Worm (Caenorhabditis elegans) whole organism, L4 larva: ENCODE results near the gene odr-7.

Experiments used
- F26F4.8 ChIP-seq: fragments of 200-800 bp; sonication (Bioruptor generic); conservative IDR thresholded peaks from 2 replicates; pipeline ENCODE4 v1.3.6; 2022; ENCODE audit warnings: missing genetic modification characterization, missing compliant biosample characterization
- F44E2.7 ChIP-seq: fragments of 200-800 bp; sonication (Bioruptor generic); IDR thresholded peaks from 2 replicates; pipeline ENCODE4 v2.1.2; 2022; ENCODE audit warnings: missing genetic modification characterization, missing compliant biosample characterization
- R02D3.7 ChIP-seq: fragments of 150-350 bp; sonication (generic microtip); optimal IDR thresholded peaks from 3 replicates; lab custom pipeline; 2014; ENCODE audit warnings: missing biosample characterization, missing genetic modification characterization
- T20F7.1 ChIP-seq: fragments of 200-800 bp; sonication (Bioruptor generic); optimal IDR thresholded peaks from 2 replicates; lab custom pipeline; 2018; ENCODE audit warnings: mild to moderate bottlenecking, missing genetic modification characterization, missing compliant biosample characterization
- T26A8.4 ChIP-seq: fragments of 200-800 bp; sonication (Bioruptor generic); IDR thresholded peaks from 2 replicates; pipeline ENCODE4 v1.3.6; 2022; ENCODE audit warnings: missing genetic modification characterization, missing compliant biosample characterization
- Y105C5A.15 ChIP-seq: fragments of 200-800 bp; sonication (Bioruptor generic); IDR thresholded peaks from 2 replicates; pipeline ENCODE4 v1.3.6; 2022; ENCODE audit warnings: missing genetic modification characterization, missing compliant biosample characterization
- ZK546.5 ChIP-seq, 2 experiments: sonication (generic microtip); optimal IDR thresholded peaks; 2 replicates each; lab custom pipeline; 2017; ENCODE audit warnings: missing biosample characterization in 2 of 2, missing genetic modification characterization in 2 of 2
- aly-2 ChIP-seq: sonication (generic microtip); optimal IDR thresholded peaks from 2 replicates; lab custom pipeline; 2018; ENCODE audit warnings: missing biosample characterization, missing genetic modification characterization
- ama-1 ChIP-seq: fragments of 150-350 bp; optimal IDR thresholded peaks from 2 replicates; lab custom pipeline; 2014; ENCODE audit warnings: inconsistent platforms, mixed read lengths
- arid-1 ChIP-seq: fragments of 200-800 bp; sonication (Bioruptor generic); conservative IDR thresholded peaks from 2 replicates; pipeline ENCODE4 v1.3.6; 2022; ENCODE audit warnings: missing genetic modification reagents, missing genetic modification characterization, missing compliant biosample characterization
- ceh-62 ChIP-seq: sonication (generic microtip); optimal IDR thresholded peaks from 2 replicates; lab custom pipeline; 2017; ENCODE audit warnings: missing biosample characterization, missing genetic modification characterization
- ceh-82 ChIP-seq: sonication (generic microtip); optimal IDR thresholded peaks from 2 replicates; lab custom pipeline; 2017; ENCODE audit warnings: missing biosample characterization, missing genetic modification characterization
- cey-2 ChIP-seq: sonication (generic microtip); optimal IDR thresholded peaks from 3 replicates; lab custom pipeline; 2017; ENCODE audit warnings: missing genetic modification characterization, mild to moderate bottlenecking, missing compliant biosample characterization, antibody characterized with exemption, borderline replicate concordance; ENCODE audit not compliant: insufficient read depth
- ctbp-1 ChIP-seq: fragments of 200-800 bp; sonication (Bioruptor generic); IDR thresholded peaks from 2 replicates; pipeline ENCODE4 v1.3.6; 2022; ENCODE audit warnings: missing genetic modification reagents, missing genetic modification characterization, missing compliant biosample characterization
- daf-12 ChIP-seq: fragments of 150-350 bp; optimal IDR thresholded peaks from 2 replicates; lab custom pipeline; 2014; ENCODE audit warnings: missing biosample characterization, missing genetic modification reagents, missing genetic modification characterization
- daf-16 ChIP-seq, 3 experiments: sonication (generic microtip); optimal IDR thresholded peaks; 2 replicates each; lab custom pipeline; 2016 to 2017; ENCODE audit warnings: missing genetic modification characterization in 3 of 3, missing genetic modification reagents in 3 of 3, mild to moderate bottlenecking in 2 of 3, missing compliant biosample characterization in 2 of 3, missing biosample characterization in 1 of 3, moderate library complexity in 1 of 3
- dmd-8 ChIP-seq: fragments of 200-800 bp; sonication (Bioruptor generic); IDR thresholded peaks from 2 replicates; pipeline ENCODE4 v1.3.6; 2022; ENCODE audit warnings: missing genetic modification characterization, missing compliant biosample characterization
- gei-8 ChIP-seq: fragments of 200-800 bp; sonication (Bioruptor generic); optimal IDR thresholded peaks from 2 replicates; lab custom pipeline; 2018; ENCODE audit warnings: mild to moderate bottlenecking, missing genetic modification characterization, missing compliant biosample characterization
- hif-1 ChIP-seq, 2 experiments: sonication (generic microtip); optimal IDR thresholded peaks; 2 replicates each; lab custom pipeline; 2016 to 2017; ENCODE audit warnings: missing compliant biosample characterization in 2 of 2, missing genetic modification characterization in 2 of 2, missing genetic modification reagents in 2 of 2, missing genotype in 2 of 2, mild to moderate bottlenecking in 1 of 2
- hmg-1.1 ChIP-seq: fragments of 200-800 bp; sonication (Bioruptor generic); IDR thresholded peaks from 2 replicates; pipeline ENCODE4 v1.3.6; 2022; ENCODE audit warnings: missing genetic modification reagents, missing genetic modification characterization, missing compliant biosample characterization
- jun-1 ChIP-seq: fragments of 150-350 bp; optimal IDR thresholded peaks from 2 replicates; lab custom pipeline; 2014; ENCODE audit warnings: missing biosample characterization, missing genetic modification reagents, missing genetic modification characterization
- lim-7 ChIP-seq: fragments of 200-800 bp; sonication (Bioruptor generic); IDR thresholded peaks from 2 replicates; pipeline ENCODE4 v1.3.6; 2022; ENCODE audit warnings: missing genetic modification characterization, missing compliant biosample characterization
- lin-15B ChIP-seq: fragments of 150-350 bp; sonication (generic microtip); optimal IDR thresholded peaks from 3 replicates; lab custom pipeline; 2014; ENCODE audit warnings: missing biosample characterization, missing genetic modification characterization
- lin-29 ChIP-seq: fragments of 200-800 bp; sonication (Bioruptor generic); IDR thresholded peaks from 2 replicates; pipeline ENCODE4 v1.3.6; 2022; ENCODE audit warnings: missing genetic modification reagents, missing genetic modification characterization, missing compliant biosample characterization
- lin-38 ChIP-seq: fragments of 200-800 bp; sonication (Bioruptor generic); IDR thresholded peaks from 2 replicates; pipeline ENCODE4 v1.3.6; 2022; ENCODE audit warnings: missing genetic modification reagents, missing genetic modification characterization, missing compliant biosample characterization
- madf-5 ChIP-seq, 2 experiments: fragments of 200-800 bp; sonication (Bioruptor generic); IDR thresholded peaks; 2 replicates each; pipeline ENCODE4 v1.3.6; 2022; ENCODE audit warnings: missing compliant biosample characterization in 2 of 2, missing genetic modification characterization in 2 of 2
- mdl-1 ChIP-seq, 2 experiments: fragments of 150-350 bp in 1 of 2; sonication (generic microtip) in 1 of 2; optimal IDR thresholded peaks; 2 replicates each; lab custom pipeline; 2014 to 2017; ENCODE audit warnings: missing biosample characterization in 2 of 2, missing genetic modification characterization in 2 of 2
- mdt-29 ChIP-seq: fragments of 200-800 bp; sonication (Bioruptor generic); IDR thresholded peaks from 2 replicates; pipeline ENCODE4 v1.3.6; 2022; ENCODE audit warnings: missing genetic modification reagents, missing genetic modification characterization, missing compliant biosample characterization
- mes-2 ChIP-seq: sonication (generic microtip); optimal IDR thresholded peaks from 2 replicates; lab custom pipeline; 2016; ENCODE audit warnings: missing genotype, mild to moderate bottlenecking, missing genetic modification characterization, missing compliant biosample characterization; ENCODE audit not compliant: poor library complexity, severe bottlenecking
- mxl-2 ChIP-seq: fragments of 200-800 bp; sonication (Bioruptor generic); conservative IDR thresholded peaks from 2 replicates; pipeline ENCODE4 v1.3.6; 2022; ENCODE audit warnings: missing genetic modification reagents, missing genetic modification characterization, missing compliant biosample characterization
- mxl-3 ChIP-seq: fragments of 200-800 bp; sonication (Bioruptor generic); optimal IDR thresholded peaks from 2 replicates; lab custom pipeline; 2018; ENCODE audit warnings: mild to moderate bottlenecking, missing genetic modification characterization, missing compliant biosample characterization
- nhr-102 ChIP-seq: sonication (generic microtip); optimal IDR thresholded peaks from 2 replicates; lab custom pipeline; 2016; ENCODE audit warnings: mild to moderate bottlenecking, missing genetic modification characterization, moderate library complexity, missing compliant biosample characterization
- nhr-111 ChIP-seq: fragments of 200-800 bp; sonication (Bioruptor generic); optimal IDR thresholded peaks from 2 replicates; lab custom pipeline; 2018; ENCODE audit warnings: mild to moderate bottlenecking, missing genetic modification characterization, missing compliant biosample characterization
- nhr-25 ChIP-seq: sonication (generic microtip); optimal IDR thresholded peaks from 2 replicates; lab custom pipeline; 2017; ENCODE audit warnings: missing genetic modification characterization, mild to moderate bottlenecking, missing compliant biosample characterization, antibody characterized with exemption, moderate library complexity, borderline replicate concordance; ENCODE audit not compliant: insufficient read depth
- nhr-41 ChIP-seq: fragments of 200-800 bp; sonication (Bioruptor generic); IDR thresholded peaks from 2 replicates; pipeline ENCODE4 v1.3.6; 2022; ENCODE audit warnings: missing genetic modification reagents, missing genetic modification characterization, missing compliant biosample characterization
- pha-4 ChIP-seq, 2 experiments: fragments of 150-350 bp in 1 of 2; fragments of 200-800 bp in 1 of 2; sonication (Bioruptor generic) in 1 of 2; IDR thresholded peaks in 1 of 2; optimal IDR thresholded peaks in 1 of 2; 2 replicates each; pipeline versions ENCODE4 v1.3.6 to Lab custom; 2014 to 2022; ENCODE audit warnings: missing genetic modification characterization in 2 of 2, missing genetic modification reagents in 2 of 2, missing biosample characterization in 1 of 2, missing compliant biosample characterization in 1 of 2
- php-3 ChIP-seq: fragments of 200-800 bp; sonication (Bioruptor generic); IDR thresholded peaks from 2 replicates; pipeline ENCODE4 v1.3.6; 2022; ENCODE audit warnings: missing genetic modification reagents, missing genetic modification characterization, missing compliant biosample characterization
- rbr-2 ChIP-seq: sonication (generic microtip); optimal IDR thresholded peaks from 2 replicates; lab custom pipeline; 2016; ENCODE audit warnings: missing genotype, missing genetic modification characterization, missing compliant biosample characterization
- sdz-12 ChIP-seq: fragments of 200-800 bp; sonication (Bioruptor generic); optimal IDR thresholded peaks from 2 replicates; lab custom pipeline; 2018; ENCODE audit warnings: mild to moderate bottlenecking, missing genetic modification characterization, missing compliant biosample characterization
- set-16 ChIP-seq: fragments of 200-800 bp; sonication (Bioruptor generic); IDR thresholded peaks from 2 replicates; pipeline ENCODE4 v1.3.6; 2022; ENCODE audit warnings: missing genetic modification reagents, missing genetic modification characterization, missing compliant biosample characterization
- unc-39 ChIP-seq: sonication (generic microtip); optimal IDR thresholded peaks from 2 replicates; lab custom pipeline; 2017; ENCODE audit warnings: missing biosample characterization, missing genetic modification characterization
- unc-62 ChIP-seq, 3 experiments: fragments of 150-350 bp in 1 of 3; sonication (generic microtip); optimal IDR thresholded peaks in 2 of 3; peaks in 1 of 3; 1 replicate in 1 of 3; 2 replicates in 2 of 3; lab custom pipeline; 2014 to 2017; ENCODE audit warnings: missing biosample characterization in 3 of 3, missing genetic modification characterization in 3 of 3, missing genetic modification reagents in 3 of 3, missing genotype in 1 of 3
- zfp-2 ChIP-seq: sonication (generic microtip); optimal IDR thresholded peaks from 2 replicates; lab custom pipeline; 2016; ENCODE audit warnings: mild to moderate bottlenecking, missing genetic modification characterization, missing compliant biosample characterization
- zip-2 ChIP-seq: fragments of 150-350 bp; optimal IDR thresholded peaks from 2 replicates; lab custom pipeline; 2014; ENCODE audit warnings: missing biosample characterization, missing genetic modification characterization
- ztf-11 ChIP-seq: fragments of 150-350 bp; optimal IDR thresholded peaks from 2 replicates; lab custom pipeline; 2014; ENCODE audit warnings: missing biosample characterization, missing genetic modification characterization
- ztf-7 ChIP-seq: fragments of 150-350 bp; optimal IDR thresholded peaks from 2 replicates; lab custom pipeline; 2014; ENCODE audit warnings: missing biosample characterization, missing genetic modification characterization

odr-7 gene

DNA sequence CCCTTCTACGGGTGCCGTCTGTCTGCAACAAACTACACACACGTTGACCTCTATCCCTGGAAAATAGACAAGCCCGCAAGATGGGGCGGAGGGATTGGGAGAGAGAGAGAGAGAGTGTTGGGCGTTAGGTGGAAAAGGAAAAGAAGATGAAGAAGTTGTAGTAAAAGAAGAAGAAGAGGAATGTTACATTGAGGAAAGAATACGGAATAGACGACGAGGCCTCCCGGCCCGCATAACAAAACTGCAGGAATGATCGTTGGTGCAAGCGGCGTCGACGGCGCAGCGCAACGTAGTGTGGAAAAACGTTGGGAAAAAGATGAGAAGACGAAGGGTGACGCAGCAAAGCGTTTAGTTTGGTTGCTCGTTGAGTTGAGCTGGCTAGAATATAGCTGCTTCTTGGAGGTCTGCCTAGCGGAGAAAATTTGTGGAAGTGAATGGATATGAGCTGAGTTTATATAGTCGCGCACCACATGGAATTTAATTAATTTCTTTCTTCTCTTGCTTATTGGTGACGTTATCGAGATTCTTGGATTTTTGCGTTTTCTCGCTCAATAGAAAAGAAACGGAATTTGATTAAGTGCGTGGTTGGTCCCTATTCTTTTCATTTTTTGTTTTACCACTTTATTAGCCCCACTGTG is 48.8 kb upstream of the odr-7 start (continued):
- TF ChIP-seq mes-2: peak; percentile 38
- peak in 1 of 2 experiments; percentile 51 for TF ChIP-seq mdl-1 (tag; optimal IDR thresholded peaks at IDR 0.05; lab: Kevin White, UChicago)
- 0 out of 2 replicates have a peak, but pooled peaks have one; percentile 10 for TF ChIP-seq pha-4 (GFP tag; IDR thresholded peaks at IDR 0.05; lab: Robert Waterston, UW)
- TF ChIP-seq pha-4 (tag; optimal IDR thresholded peaks at IDR 0.05; lab: Kevin White, UChicago): no peak
- no peak for TF ChIP-seq lim-7 (GFP tag; lab: Robert Waterston, UW)
- TF ChIP-seq set-16 (GFP tag; lab: Robert Waterston, UW): peak; percentile 14; the same call in 1 of the 2 replicates
- no peak for TF ChIP-seq ZK546.5 (tag; optimal IDR thresholded peaks at IDR 0.05; lab: Kevin White, UChicago)
- TF ChIP-seq lin-15B (tag; lab: Kevin White, UChicago): no peak
- no peak for TF ChIP-seq dmd-8 (GFP tag; lab: Robert Waterston, UW)
- peak; percentile 33 for TF ChIP-seq mxl-3 (GFP tag; lab: Kevin White, UChicago)
- TF ChIP-seq arid-1 (GFP tag; lab: Robert Waterston, UW): no peak
- no peak for TF ChIP-seq lin-38 (GFP tag; lab: Robert Waterston, UW)
- TF ChIP-seq cey-2 (tag; lab: Kevin White, UChicago): no peak
- peak; percentile 17 for TF ChIP-seq jun-1 (tag; lab: Kevin White, UChicago)
- TF ChIP-seq hif-1 (tag; optimal IDR thresholded peaks at IDR 0.05; lab: Kevin White, UChicago): peak in 1 of 2 experiments; percentile 47
- TF ChIP-seq rbr-2: peak; percentile 57
- TF ChIP-seq F26F4.8: no peak
- no peak for TF ChIP-seq zfp-2
- peak; percentile 63 for TF ChIP-seq hmg-1.1 (GFP tag; lab: Robert Waterston, UW)
- TF ChIP-seq ctbp-1: peak; percentile 42; the same call in 1 of the 2 replicates
- TF ChIP-seq gei-8 (GFP tag; lab: Kevin White, UChicago): no peak
- no peak for TF ChIP-seq ceh-62 (tag; lab: Kevin White, UChicago)
- no peak for TF ChIP-seq aly-2
- TF ChIP-seq Y105C5A.15 (GFP tag; lab: Robert Waterston, UW): no peak
- no peak for TF ChIP-seq daf-12 (tag; lab: Kevin White, UChicago)
- TF ChIP-seq daf-16 (GFP tag; optimal IDR thresholded peaks at IDR 0.05; lab: Kevin White, UChicago): peak in 1 of 2 experiments; percentile 58
- no peak for TF ChIP-seq daf-16 (tag; optimal IDR thresholded peaks at IDR 0.05; lab: Kevin White, UChicago)
- no peak for TF ChIP-seq nhr-111 (GFP tag; lab: Kevin White, UChicago)
- TF ChIP-seq mdt-29 (GFP tag; lab: Robert Waterston, UW): no peak
- TF ChIP-seq R02D3.7 (tag; lab: Kevin White, UChicago): no peak

DNA sequence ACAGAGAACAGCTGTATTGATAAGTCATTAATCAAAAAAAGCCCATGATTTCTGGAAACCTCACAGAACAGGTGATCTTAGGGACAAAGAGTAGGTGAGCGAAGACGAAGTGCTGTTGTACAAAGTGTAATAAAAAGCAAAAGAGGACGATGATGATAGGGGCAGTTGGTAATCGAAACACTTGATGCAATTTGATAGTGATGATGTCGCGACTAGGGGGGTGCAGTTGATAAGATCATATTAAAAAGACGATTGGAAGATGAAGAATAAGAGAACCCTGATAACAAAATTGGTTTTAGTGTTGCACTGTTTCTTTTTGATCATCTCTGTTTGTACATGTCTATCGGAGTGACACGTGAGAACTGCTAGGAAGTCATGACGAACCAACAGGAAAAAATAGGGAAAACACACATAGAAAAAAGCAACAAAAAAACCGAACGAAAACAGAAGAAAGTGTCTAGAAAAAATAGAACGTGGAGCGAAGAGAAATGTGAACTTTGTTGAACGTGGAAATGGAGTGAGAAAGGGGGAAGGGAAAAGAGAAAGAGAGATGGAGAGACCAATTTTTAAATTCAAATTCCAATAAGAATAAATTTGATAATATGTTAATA is 48.0 kb upstream of the odr-7 start:
- no peak for TF ChIP-seq sdz-12 (GFP tag; lab: Kevin White, UChicago)
- TF ChIP-seq php-3 (GFP tag; lab: Robert Waterston, UW): peak; percentile 83
- TF ChIP-seq nhr-25: no peak
- TF ChIP-seq mxl-2 (GFP tag; lab: Robert Waterston, UW): no peak
- TF ChIP-seq T26A8.4 (GFP tag; lab: Robert Waterston, UW): no peak
- TF ChIP-seq nhr-41 (GFP tag; lab: Robert Waterston, UW): no peak
- peak in 1 of 2 experiments; percentile 70 for TF ChIP-seq unc-62 (GFP tag; optimal IDR thresholded peaks at IDR 0.05 in 1 of 2; lab: Kevin White, UChicago)
- no peak for TF ChIP-seq unc-62 (tag; optimal IDR thresholded peaks at IDR 0.05; lab: Kevin White, UChicago)
- TF ChIP-seq daf-12 (tag; lab: Kevin White, UChicago): no peak
- TF ChIP-seq unc-39 (tag; lab: Kevin White, UChicago): no peak
- peak; percentile 65 for TF ChIP-seq nhr-102
- TF ChIP-seq zip-2 (tag; lab: Kevin White, UChicago): peak; percentile 13
- peak; percentile 74 for TF ChIP-seq ama-1 (lab: Kevin White, UChicago)
- no peak for TF ChIP-seq hmg-1.1 (GFP tag; lab: Robert Waterston, UW)
- no peak for TF ChIP-seq madf-5 (GFP tag; IDR thresholded peaks at IDR 0.05; lab: Robert Waterston, UW)
- peak; percentile 45 for TF ChIP-seq mxl-3 (GFP tag; lab: Kevin White, UChicago)
- no peak for TF ChIP-seq F44E2.7 (GFP tag; lab: Robert Waterston, UW)
- peak; percentile 66 for TF ChIP-seq T20F7.1
- TF ChIP-seq hif-1 (tag; optimal IDR thresholded peaks at IDR 0.05; lab: Kevin White, UChicago): peak; percentile 15 to 59
- TF ChIP-seq ztf-7 (tag; lab: Kevin White, UChicago): no peak
- TF ChIP-seq ztf-11 (tag; lab: Kevin White, UChicago): no peak
- no peak for TF ChIP-seq lin-29 (GFP tag; lab: Robert Waterston, UW)
- no peak for TF ChIP-seq ceh-82
